Worm (Caenorhabditis elegans) whole organism, L1 larva: ENCODE measurements around the gene F49E12.8.
"Not testable (repeated sequence)": the region's sequence is repeated elsewhere in the genome, so short reads cannot be mapped to it uniquely, and the experiment has no call there.

Source experiments
- aha-1 ChIP-seq: fragments of 150-350 bp; optimal IDR thresholded peaks from 2 replicates; lab custom pipeline; 2014; ENCODE audit warnings: missing biosample characterization, missing genetic modification characterization
- blmp-1 ChIP-seq: fragments of 150-350 bp; optimal IDR thresholded peaks from 2 replicates; lab custom pipeline; 2014; ENCODE audit warnings: missing biosample characterization, missing genetic modification characterization
- ceh-8 ChIP-seq: fragments of 200-800 bp; sonication (Bioruptor generic); optimal IDR thresholded peaks from 2 replicates; lab custom pipeline; 2018; ENCODE audit warnings: mild to moderate bottlenecking, missing genetic modification characterization, moderate library complexity, missing compliant biosample characterization
- ceh-82 ChIP-seq, 3 experiments: fragments of 150-350 bp in 1 of 3; sonication (generic microtip) in 2 of 3; optimal IDR thresholded peaks; 2 replicates each; lab custom pipeline; 2014 to 2017; ENCODE audit warnings: missing biosample characterization in 3 of 3, missing genetic modification characterization in 3 of 3
- ceh-90 ChIP-seq: sonication (generic microtip); optimal IDR thresholded peaks from 2 replicates; lab custom pipeline; 2016; ENCODE audit warnings: missing genetic modification characterization, missing compliant biosample characterization
- ces-1 ChIP-seq: fragments of 150-350 bp; optimal IDR thresholded peaks from 2 replicates; lab custom pipeline; 2014; ENCODE audit warnings: missing biosample characterization, missing genetic modification reagents, missing genetic modification characterization
- efl-1 ChIP-seq, 4 experiments: fragments of 150-350 bp; optimal IDR thresholded peaks in 3 of 4; peaks in 1 of 4; 1 replicate in 1 of 4; 2 replicates in 3 of 4; lab custom pipeline; 2014; ENCODE audit warnings: missing biosample characterization in 2 of 4, missing genetic modification characterization in 2 of 4, missing genetic modification reagents in 2 of 4
- efl-3 ChIP-seq: fragments of 200-800 bp; sonication (Bioruptor generic); optimal IDR thresholded peaks from 2 replicates; lab custom pipeline; 2018; ENCODE audit warnings: mild to moderate bottlenecking, missing genetic modification characterization, missing compliant biosample characterization
- elt-2 ChIP-seq: sonication (generic microtip); optimal IDR thresholded peaks from 2 replicates; lab custom pipeline; 2016; ENCODE audit warnings: missing genetic modification characterization, mild to moderate bottlenecking, inconsistent platforms, missing compliant biosample characterization, missing genetic modification reagents
- fkh-4 ChIP-seq: sonication (generic microtip); optimal IDR thresholded peaks from 2 replicates; lab custom pipeline; 2016; ENCODE audit warnings: missing compliant biosample characterization, missing genetic modification characterization, borderline replicate concordance
- fos-1 ChIP-seq: fragments of 150-350 bp; optimal IDR thresholded peaks from 2 replicates; lab custom pipeline; 2014; ENCODE audit warnings: missing biosample characterization, missing genetic modification characterization
- irx-1 ChIP-seq: sonication (generic microtip); optimal IDR thresholded peaks from 2 replicates; lab custom pipeline; 2016; ENCODE audit warnings: missing genetic modification characterization, missing compliant biosample characterization
- jun-1 ChIP-seq: fragments of 150-350 bp; optimal IDR thresholded peaks from 2 replicates; lab custom pipeline; 2014; ENCODE audit warnings: missing biosample characterization, missing genetic modification reagents, missing genetic modification characterization
- lin-13 ChIP-seq: fragments of 150-350 bp; optimal IDR thresholded peaks from 2 replicates; lab custom pipeline; 2014; ENCODE audit warnings: missing biosample characterization, missing genetic modification reagents, missing genetic modification characterization
- lin-14 ChIP-seq: fragments of 200-800 bp; sonication (Bioruptor generic); optimal IDR thresholded peaks from 2 replicates; lab custom pipeline; 2018; ENCODE audit warnings: mild to moderate bottlenecking, missing genetic modification characterization, moderate library complexity, missing compliant biosample characterization
- lsy-2 ChIP-seq, 2 experiments: fragments of 150-350 bp; optimal IDR thresholded peaks; 2 replicates each; lab custom pipeline; 2014; ENCODE audit warnings: missing biosample characterization in 2 of 2, missing genetic modification characterization in 2 of 2
- mab-9 ChIP-seq: fragments of 200-800 bp; sonication (Bioruptor generic); IDR thresholded peaks from 2 replicates; pipeline ENCODE4 v1.3.6; 2022; ENCODE audit warnings: missing genetic modification reagents, missing genetic modification characterization, missing compliant biosample characterization
- mdl-1 ChIP-seq, 2 experiments: fragments of 150-350 bp; optimal IDR thresholded peaks; 2 replicates each; lab custom pipeline; 2014 to 2017; ENCODE audit warnings: missing biosample characterization in 2 of 2, missing genetic modification characterization in 2 of 2, inconsistent platforms in 1 of 2
- mep-1 ChIP-seq: fragments of 150-350 bp; optimal IDR thresholded peaks from 2 replicates; lab custom pipeline; 2014; ENCODE audit warnings: missing biosample characterization, missing genetic modification characterization
- nhr-47 ChIP-seq: sonication (generic microtip); optimal IDR thresholded peaks from 2 replicates; lab custom pipeline; 2016; ENCODE audit warnings: mild to moderate bottlenecking, missing genetic modification characterization, moderate library complexity, missing compliant biosample characterization
- nhr-76 ChIP-seq: sonication (generic microtip); optimal IDR thresholded peaks from 2 replicates; lab custom pipeline; 2017; ENCODE audit warnings: missing biosample characterization, missing genetic modification characterization
- nhr-85 ChIP-seq: sonication (generic microtip); peaks from one replicate; lab custom pipeline; 2016; ENCODE audit warnings: missing genetic modification characterization, inconsistent platforms, missing compliant biosample characterization
- sup-37 ChIP-seq: fragments of 200-800 bp; sonication (Bioruptor generic); optimal IDR thresholded peaks from 2 replicates; lab custom pipeline; 2018; ENCODE audit warnings: mild to moderate bottlenecking, missing genetic modification characterization, missing compliant biosample characterization
- tlp-1 ChIP-seq: fragments of 150-350 bp; optimal IDR thresholded peaks from 2 replicates; lab custom pipeline; 2014; ENCODE audit warnings: missing biosample characterization, missing genetic modification characterization
- unc-30 ChIP-seq: sonication (generic microtip); optimal IDR thresholded peaks from 2 replicates; lab custom pipeline; 2017; ENCODE audit warnings: missing biosample characterization, missing genetic modification characterization
- vab-15 ChIP-seq: sonication (generic microtip); optimal IDR thresholded peaks from 2 replicates; lab custom pipeline; 2017; ENCODE audit warnings: missing genotype, mild to moderate bottlenecking, missing genetic modification characterization, missing compliant biosample characterization
- zag-1 ChIP-seq: fragments of 150-350 bp; optimal IDR thresholded peaks from 2 replicates; lab custom pipeline; 2014; ENCODE audit warnings: missing biosample characterization, missing genetic modification characterization
- zip-4 ChIP-seq: fragments of 200-800 bp; sonication (Bioruptor generic); optimal IDR thresholded peaks from 2 replicates; lab custom pipeline; 2018; ENCODE audit warnings: mild to moderate bottlenecking, missing genetic modification characterization, moderate library complexity, missing compliant biosample characterization

Gene F49E12.8

DNA sequence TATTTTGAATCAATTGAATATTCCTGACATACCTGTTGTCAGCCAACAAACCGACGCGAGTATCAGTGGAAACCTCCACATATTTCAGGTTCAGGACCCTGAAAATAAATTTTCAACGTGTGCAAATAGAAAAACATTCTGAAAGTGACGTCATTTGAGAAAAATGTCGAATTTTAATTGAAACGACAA is 34.5 kb upstream of the F49E12.8 start, which contains the start of gene F14E5.2:
Gene F14E5.2 (minus strand): TSS at position 101 of the 189 bp plus-strand sequence.
- no peak for TF ChIP-seq sup-37 (GFP tag; lab: Kevin White, UChicago)
- no peak for TF ChIP-seq ceh-82 (tag; optimal IDR thresholded peaks at IDR 0.05; lab: Kevin White, UChicago)
- no peak for TF ChIP-seq vab-15 (tag; lab: Kevin White, UChicago)
- no peak for TF ChIP-seq jun-1 (tag; lab: Kevin White, UChicago)
- TF ChIP-seq ces-1: no peak
- TF ChIP-seq fkh-4 (tag; lab: Kevin White, UChicago): no peak
- TF ChIP-seq irx-1 (tag; lab: Kevin White, UChicago): no peak
- no peak for TF ChIP-seq mdl-1 (tag; optimal IDR thresholded peaks at IDR 0.05; lab: Kevin White, UChicago)
- TF ChIP-seq nhr-76 (tag; lab: Kevin White, UChicago): no peak

DNA sequence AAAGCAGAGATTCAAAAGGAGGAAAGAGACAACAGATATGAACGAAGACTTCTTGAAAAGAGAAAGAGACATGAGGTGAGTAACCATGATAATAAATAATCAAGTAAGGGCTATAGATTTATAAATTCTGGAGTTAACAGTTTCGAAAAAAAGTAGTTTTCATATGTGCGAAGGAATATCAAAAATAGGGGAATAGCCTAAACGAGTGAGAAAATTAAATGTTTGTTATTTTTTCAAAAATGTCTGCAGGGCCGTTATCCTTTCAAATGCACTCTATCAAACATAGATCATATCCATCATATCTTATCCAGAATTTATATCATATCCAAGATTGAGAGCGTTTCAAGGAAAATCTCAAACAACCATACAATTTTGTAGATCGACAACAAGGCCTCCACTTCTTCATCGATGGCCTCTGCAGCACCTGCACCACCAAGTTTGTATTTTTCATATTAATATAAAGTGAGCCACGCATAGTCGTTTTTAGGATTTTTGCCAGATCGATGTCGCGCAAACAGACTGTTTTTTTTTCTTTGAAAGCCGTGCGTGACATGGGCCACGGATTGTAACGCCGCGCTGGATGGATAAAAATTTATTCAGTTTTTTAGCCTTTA is 26.8 kb upstream of the F49E12.8 start:
- TF ChIP-seq lsy-2 (tag; optimal IDR thresholded peaks at IDR 0.05; lab: Kevin White, UChicago) (peak in 1 of 2 experiments; percentile 48), tlp-1 (tag; lab: Kevin White, UChicago) (peak; percentile 90), zag-1 (tag; lab: Kevin White, UChicago) (no peak)

DNA sequence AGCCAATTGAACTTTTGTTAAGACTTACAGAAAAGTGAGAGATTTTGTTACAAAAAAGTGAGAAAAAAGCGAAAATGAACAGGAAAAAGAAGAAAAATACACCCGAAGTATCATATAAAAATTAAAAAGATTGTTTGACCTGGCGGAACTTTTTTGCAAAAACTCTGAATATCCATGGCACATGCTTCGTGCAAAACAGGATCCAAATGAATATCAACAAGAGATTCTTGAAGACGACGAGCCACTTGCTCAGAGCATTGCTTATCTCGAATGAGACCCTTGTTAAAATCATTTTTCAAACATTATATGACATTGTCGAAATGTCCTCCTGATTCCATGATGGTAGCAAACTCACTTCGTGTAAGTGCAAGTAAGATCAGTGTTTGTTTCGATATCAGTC is 25.7 kb upstream of the F49E12.8 start, which contains the start of gene F14E5.8:
Gene F14E5.8 (plus strand): TSS at position 301 of the 400 bp plus-strand sequence.
- not testable (repeated sequence) for TF ChIP-seq fkh-4 (tag; lab: Kevin White, UChicago); lin-14 (GFP tag; lab: Kevin White, UChicago); nhr-47 (tag; lab: Kevin White, UChicago)

DNA sequence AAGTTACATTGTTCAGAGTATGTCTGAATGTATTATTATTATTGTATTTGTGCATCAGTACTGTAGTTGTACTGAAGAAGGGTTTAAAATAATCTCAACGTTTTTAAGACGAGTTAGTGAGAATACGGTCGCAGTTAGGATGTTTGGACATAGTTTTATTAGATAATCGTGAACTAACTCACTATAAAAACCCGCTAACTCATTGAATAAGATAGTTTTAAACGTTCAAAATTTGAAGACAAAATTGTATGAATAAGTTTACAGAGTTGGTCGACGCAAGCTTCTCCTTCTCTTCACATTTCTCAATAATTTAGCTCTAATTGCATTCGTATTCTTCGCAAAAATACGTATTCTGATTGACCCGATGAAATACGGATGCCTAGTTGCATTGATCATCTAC is 24.9 kb upstream of the F49E12.8 start:
- peak in 1 of 2 experiments; percentile 41 for TF ChIP-seq lsy-2 (tag; optimal IDR thresholded peaks at IDR 0.05; lab: Kevin White, UChicago)
- peak; percentile 82 for TF ChIP-seq tlp-1 (tag; lab: Kevin White, UChicago)
- TF ChIP-seq mab-9: no peak

DNA sequence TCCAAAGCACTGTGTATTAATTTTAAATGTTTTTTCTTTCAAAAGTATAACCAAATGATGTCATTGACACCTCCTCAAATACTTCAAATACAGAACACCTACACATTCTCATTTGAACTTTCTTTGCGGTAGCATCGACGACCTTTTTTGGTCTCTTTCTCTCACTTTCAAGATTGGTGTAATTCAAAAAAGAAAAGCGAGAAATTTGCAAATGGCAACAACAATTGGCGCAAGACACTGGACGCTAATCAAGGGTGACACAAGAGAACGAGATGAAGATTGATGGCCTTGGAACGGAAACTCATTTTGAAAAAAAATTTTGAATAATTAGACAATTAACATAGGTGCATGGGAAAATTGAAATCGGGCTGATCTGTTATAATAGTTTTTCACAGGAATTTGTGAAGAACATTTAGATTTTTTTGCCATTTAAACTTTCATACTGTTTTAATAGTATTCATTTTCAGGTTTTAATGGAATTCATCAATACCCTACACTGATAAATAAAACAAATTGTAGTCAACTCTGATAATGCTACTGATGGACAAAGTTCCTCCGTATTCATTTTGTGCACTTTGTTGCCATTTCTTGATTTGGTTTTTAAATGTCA is 23.1 kb upstream of the F49E12.8 start, which contains the start of gene fdgt-2:
Gene fdgt-2 (plus strand): TSS at position 560 of the 610 bp plus-strand sequence.
- peak; percentile 18 for TF ChIP-seq blmp-1 (tag; lab: Kevin White, UChicago)
- no peak for TF ChIP-seq ceh-90
- no peak for TF ChIP-seq lin-13 (GFP tag; lab: Kevin White, UChicago)
- no peak for TF ChIP-seq aha-1 (tag; lab: Kevin White, UChicago)
- peak; percentile 65 for TF ChIP-seq nhr-85 (tag; lab: Kevin White, UChicago)
- no peak for TF ChIP-seq efl-1 (optimal IDR thresholded peaks at IDR 0.05; lab: Kevin White, UChicago)
- TF ChIP-seq efl-1 (GFP tag; optimal IDR thresholded peaks at IDR 0.05 in 1 of 2; lab: Kevin White, UChicago): peak in 1 of 2 experiments; percentile 6
- TF ChIP-seq ceh-8 (GFP tag; lab: Kevin White, UChicago): no peak
- TF ChIP-seq fos-1: no peak
- no peak for TF ChIP-seq zip-4
- no peak for TF ChIP-seq unc-30 (tag; lab: Kevin White, UChicago)
- TF ChIP-seq mdl-1 (tag; optimal IDR thresholded peaks at IDR 0.05; lab: Kevin White, UChicago): no peak
- TF ChIP-seq sup-37 (GFP tag; lab: Kevin White, UChicago): no peak
- peak; percentile 8 for TF ChIP-seq elt-2 (tag; lab: Kevin White, UChicago)

DNA sequence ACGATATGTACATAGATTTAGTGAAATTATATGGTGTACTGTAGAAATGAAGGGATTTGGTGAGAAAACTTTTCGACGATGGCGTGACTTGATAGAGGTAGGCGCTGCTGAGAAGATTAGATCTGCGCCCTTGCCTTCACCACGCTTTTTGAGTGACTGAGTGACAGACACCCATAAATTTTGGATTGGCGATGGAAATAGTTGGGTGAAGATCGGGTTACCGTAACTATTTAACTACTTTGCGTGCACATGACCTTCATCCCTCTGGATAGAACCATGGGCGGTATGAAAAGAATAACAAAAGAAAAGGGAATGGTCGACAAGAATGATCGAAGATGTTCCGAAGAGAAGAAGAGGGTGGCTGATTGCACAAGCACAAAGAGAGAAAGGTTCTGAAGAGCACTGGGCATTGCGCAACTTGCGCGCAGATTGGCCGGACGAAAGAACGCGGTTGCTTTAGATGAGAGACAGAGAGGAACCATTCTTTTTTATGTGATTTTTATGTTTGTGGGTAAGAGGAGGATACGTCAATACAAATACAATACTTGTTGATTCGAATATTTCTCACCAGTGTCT is 21.4 kb upstream of the F49E12.8 start:
- no peak for TF ChIP-seq unc-30 (tag; lab: Kevin White, UChicago)
- TF ChIP-seq lin-14 (GFP tag; lab: Kevin White, UChicago): peak; percentile 17
- peak; percentile 84 for TF ChIP-seq efl-3
- TF ChIP-seq mep-1 (tag; lab: Kevin White, UChicago): no peak
- peak; percentile 79 for TF ChIP-seq nhr-85 (tag; lab: Kevin White, UChicago)
